Worm (Caenorhabditis elegans): Measurements from ENCODE around the gene gpa-12.

ce11 chrX:9296591-9296990 is 53.2 kb downstream of the gpa-12 start, which contains the start of gene gly-13:
- TF ChIP-seq ceh-18 (tag; optimal IDR thresholded peaks at IDR 0.05) (no peak), C08G9.2 (tag; optimal IDR thresholded peaks at IDR 0.05) (no peak)

All from whole organism, late embryonic.